Worm (Caenorhabditis elegans) whole organism, L3 larva: ENCODE data around the gene srr-6.

Experiments
- R02D3.7 ChIP-seq: fragments of 150-350 bp; optimal IDR thresholded peaks from 2 replicates; lab custom pipeline; 2014; ENCODE audit warnings: missing biosample characterization, missing genetic modification characterization
- ZK546.5 ChIP-seq: sonication (generic microtip); optimal IDR thresholded peaks from 2 replicates; lab custom pipeline; 2017; ENCODE audit warnings: missing biosample characterization, missing genetic modification characterization
- aly-2 ChIP-seq: fragments of 150-350 bp; optimal IDR thresholded peaks from 2 replicates; lab custom pipeline; 2014; ENCODE audit warnings: missing biosample characterization, missing genetic modification characterization
- ceh-16 ChIP-seq: sonication (generic microtip); optimal IDR thresholded peaks from 2 replicates; lab custom pipeline; 2017; ENCODE audit warnings: missing biosample characterization, missing genetic modification characterization
- ceh-82 ChIP-seq: fragments of 150-350 bp; optimal IDR thresholded peaks from 2 replicates; lab custom pipeline; 2014; ENCODE audit warnings: missing biosample characterization, missing genetic modification characterization
- ceh-9 ChIP-seq: sonication (generic microtip); optimal IDR thresholded peaks from 2 replicates; lab custom pipeline; 2018; ENCODE audit warnings: missing biosample characterization, missing genetic modification characterization
- daf-12 ChIP-seq: fragments of 150-350 bp; optimal IDR thresholded peaks from 2 replicates; lab custom pipeline; 2014; ENCODE audit warnings: missing biosample characterization, missing genetic modification reagents, missing genetic modification characterization
- egl-5 ChIP-seq: fragments of 150-350 bp; optimal IDR thresholded peaks from 2 replicates; lab custom pipeline; 2017; ENCODE audit warnings: missing biosample characterization, missing genetic modification reagents, missing genetic modification characterization, inconsistent platforms
- elt-2 ChIP-seq: sonication (generic microtip); optimal IDR thresholded peaks from 2 replicates; lab custom pipeline; 2016; ENCODE audit warnings: missing genetic modification reagents, mild to moderate bottlenecking, missing genetic modification characterization, missing compliant biosample characterization
- elt-3 ChIP-seq, 3 experiments: fragments of 150-350 bp in 1 of 3; sonication (generic microtip) in 2 of 3; optimal IDR thresholded peaks; 2 replicates in 2 of 3; 4 replicates in 1 of 3; lab custom pipeline; 2014 to 2017; ENCODE audit warnings: missing biosample characterization in 3 of 3, missing genetic modification characterization in 3 of 3
- eor-1 ChIP-seq, 2 experiments: fragments of 150-350 bp; optimal IDR thresholded peaks; 2 replicates each; lab custom pipeline; 2014 to 2018; ENCODE audit warnings: missing biosample characterization in 2 of 2, missing genetic modification characterization in 2 of 2
- fkh-2 ChIP-seq: fragments of 150-350 bp; optimal IDR thresholded peaks from 2 replicates; lab custom pipeline; 2014; ENCODE audit warnings: missing biosample characterization, missing genetic modification reagents, missing genetic modification characterization
- fos-1 ChIP-seq: fragments of 150-350 bp; optimal IDR thresholded peaks from 2 replicates; lab custom pipeline; 2014; ENCODE audit warnings: missing biosample characterization, missing genetic modification characterization
- hmg-11 ChIP-seq: sonication (generic microtip); optimal IDR thresholded peaks from 2 replicates; lab custom pipeline; 2016; ENCODE audit warnings: missing genetic modification characterization, missing compliant biosample characterization
- lin-15B ChIP-seq: fragments of 150-350 bp; optimal IDR thresholded peaks from 2 replicates; lab custom pipeline; 2014; ENCODE audit warnings: missing biosample characterization, missing genetic modification characterization
- lin-39 ChIP-seq: fragments of 150-350 bp; optimal IDR thresholded peaks from 2 replicates; lab custom pipeline; 2018; ENCODE audit warnings: missing biosample characterization, missing genetic modification reagents, missing genetic modification characterization
- mml-1 ChIP-seq: fragments of 150-350 bp; sonication (generic microtip); optimal IDR thresholded peaks from 3 replicates; lab custom pipeline; 2014; ENCODE audit warnings: missing biosample characterization, missing genetic modification characterization
- nhr-11 ChIP-seq: fragments of 150-350 bp; optimal IDR thresholded peaks from 2 replicates; lab custom pipeline; 2014; ENCODE audit warnings: missing biosample characterization, missing genetic modification characterization
- nhr-23 ChIP-seq: fragments of 150-350 bp; optimal IDR thresholded peaks from 2 replicates; lab custom pipeline; 2014; ENCODE audit warnings: missing biosample characterization, missing genetic modification reagents, missing genetic modification characterization
- nhr-25 ChIP-seq: sonication (generic microtip); optimal IDR thresholded peaks from 2 replicates; lab custom pipeline; 2017; ENCODE audit warnings: missing biosample characterization, missing genetic modification characterization
- nhr-43 ChIP-seq: sonication (generic microtip); optimal IDR thresholded peaks from 2 replicates; lab custom pipeline; 2016; ENCODE audit warnings: mild to moderate bottlenecking, missing genetic modification characterization, missing compliant biosample characterization; ENCODE audit not compliant: poor library complexity, severe bottlenecking
- pha-4 ChIP-seq: fragments of 150-350 bp; optimal IDR thresholded peaks from 2 replicates; lab custom pipeline; 2014; ENCODE audit warnings: missing biosample characterization, missing genetic modification reagents, missing genetic modification characterization
- pqm-1 ChIP-seq: fragments of 150-350 bp; optimal IDR thresholded peaks from 2 replicates; lab custom pipeline; 2017; ENCODE audit warnings: missing biosample characterization, missing genetic modification characterization, inconsistent platforms
- skn-1 ChIP-seq: fragments of 150-350 bp; optimal IDR thresholded peaks from 2 replicates; lab custom pipeline; 2014; ENCODE audit warnings: missing biosample characterization, missing genetic modification characterization
- unc-62 ChIP-seq: fragments of 150-350 bp; sonication (generic microtip); optimal IDR thresholded peaks from 4 replicates; lab custom pipeline; 2014; ENCODE audit warnings: missing biosample characterization, missing genetic modification reagents, missing genetic modification characterization
- zag-1 ChIP-seq: fragments of 150-350 bp; optimal IDR thresholded peaks from 2 replicates; lab custom pipeline; 2014; ENCODE audit warnings: missing biosample characterization, missing genetic modification characterization
- ztf-11 ChIP-seq: fragments of 150-350 bp; optimal IDR thresholded peaks from 2 replicates; lab custom pipeline; 2014; ENCODE audit warnings: missing biosample characterization, missing genetic modification characterization
- ztf-4 ChIP-seq: fragments of 150-350 bp; optimal IDR thresholded peaks from 2 replicates; lab custom pipeline; 2014; ENCODE audit warnings: missing biosample characterization, missing genetic modification characterization

The srr-6 gene

ce11 chrV:5032176-5032575 is 19.6 kb downstream of the srr-6 start (continued):
- no peak for TF ChIP-seq lin-15B (tag; lab: Kevin White, UChicago)
- TF ChIP-seq ceh-16 (tag; lab: Kevin White, UChicago), result no peak
- TF ChIP-seq unc-62 (GFP tag; lab: Kevin White, UChicago), result no peak
- TF ChIP-seq, all 47 proteins: peak for 7

- TF ChIP-seq skn-1, result no peak
- no peak for TF ChIP-seq nhr-25 (tag; lab: Kevin White, UChicago)
- no peak for TF ChIP-seq daf-12
Observed at ce11 chrV:5033099-5033498, 20.5 kb downstream of the srr-6 start, which contains the start of gene K11D12.13. Gene K11D12.13 (plus strand): TSS chrV:5033399.

ce11 chrV:5035058-5035457 is 22.5 kb downstream of the srr-6 start, which contains the start of gene K11D12.6:
Gene K11D12.6 (minus strand): TSS chrV:5035158.
- TF ChIP-seq ztf-11 (tag; lab: Kevin White, UChicago) (no peak), pha-4 (no peak), hmg-11 (tag; lab: Kevin White, UChicago) (no peak), ceh-9 (tag; lab: Kevin White, UChicago) (no peak), fos-1 (tag; lab: Kevin White, UChicago) (no peak)
- TF ChIP-seq, all 47 proteins: peak for 0

ce11 chrV:5036364-5036763 is 23.8 kb downstream of the srr-6 start, which contains the start of gene K11D12.7:
Gene K11D12.7 (minus strand): TSS chrV:5036464.
- TF ChIP-seq mml-1 (tag; lab: Kevin White, UChicago) (no peak), aly-2 (tag; lab: Kevin White, UChicago) (no peak), nhr-25 (tag; lab: Kevin White, UChicago) (no peak), ztf-11 (tag; lab: Kevin White, UChicago) (no peak), unc-62 (GFP tag; lab: Kevin White, UChicago) (no peak), lin-15B (tag; lab: Kevin White, UChicago) (no peak), nhr-11 (no peak), ceh-9 (tag; lab: Kevin White, UChicago) (no peak), hmg-11 (tag; lab: Kevin White, UChicago) (no peak)

- TF ChIP-seq R02D3.7 (no peak), eor-1 (tag; optimal IDR thresholded peaks at IDR 0.05; lab: Kevin White, UChicago) (no peak), ceh-82 (tag; lab: Kevin White, UChicago) (no peak), nhr-25 (tag; lab: Kevin White, UChicago) (peak; percentile 60), nhr-11 (no peak), elt-3 (tag; optimal IDR thresholded peaks at IDR 0.05; lab: Kevin White, UChicago) (no peak), ztf-11 (tag; lab: Kevin White, UChicago) (no peak), egl-5 (tag; lab: Kevin White, UChicago) (no peak)
Observed at ce11 chrV:5038449-5038848, 25.8 kb downstream of the srr-6 start.

- TF ChIP-seq zag-1 (tag; lab: Kevin White, UChicago) (no peak), ZK546.5 (tag; lab: Kevin White, UChicago) (no peak), elt-3 (tag; optimal IDR thresholded peaks at IDR 0.05; lab: Kevin White, UChicago) (no peak), elt-2 (tag; lab: Kevin White, UChicago) (no peak), nhr-43 (tag; lab: Kevin White, UChicago) (no peak), nhr-23 (no peak), fkh-2 (no peak), eor-1 (tag; optimal IDR thresholded peaks at IDR 0.05; lab: Kevin White, UChicago) (no peak), ceh-9 (tag; lab: Kevin White, UChicago) (no peak), pqm-1 (tag; lab: Kevin White, UChicago) (no peak), lin-39 (tag; lab: Kevin White, UChicago) (no peak), ztf-4 (tag; lab: Kevin White, UChicago) (no peak), nhr-25 (tag; lab: Kevin White, UChicago) (no peak)
Observed at ce11 chrV:5039559-5039958, 27.0 kb downstream of the srr-6 start, which contains the start of gene K11D12.11. Gene K11D12.11 (minus strand): TSS chrV:5039600.

- no peak for TF ChIP-seq pha-4
- TF ChIP-seq ceh-9 (tag; lab: Kevin White, UChicago), result no peak
Observed at ce11 chrV:5040925-5041324, 28.3 kb downstream of the srr-6 start, which contains the start of gene K11D12.8. Gene K11D12.8 (minus strand): TSS chrV:5041001.
